Fruit fly (Drosophila melanogaster): ENCODE measurements around the gene Coq8.

Gene Coq8

dm6 chrX:12925426-12926256 is 24.7 kb upstream of the Coq8 start (continued):
- no peak for TF ChIP-seq kni (GFP tag; optimal IDR thresholded peaks at IDR 0.05)
- TF ChIP-seq CG7556 (GFP tag; optimal IDR thresholded peaks at IDR 0.05): peak; percentile 85
- TF ChIP-seq CG6254 (GFP tag; optimal IDR thresholded peaks at IDR 0.05): no peak
- TF ChIP-seq unc-4 (GFP tag; IDR thresholded peaks at IDR 0.05; ENCODE audit: partially characterized antibody): no peak
- no peak for TF ChIP-seq CG33213 (GFP tag; optimal IDR thresholded peaks at IDR 0.05)
- peak; percentile 70; the same call in 2 of the 3 replicates for TF ChIP-seq dysf (GFP tag; IDR thresholded peaks at IDR 0.05)
- TF ChIP-seq grau (tag; optimal IDR thresholded peaks at IDR 0.05): peak; percentile 63
- TF ChIP-seq CG17359 (tag; optimal IDR thresholded peaks at IDR 0.05): peak; percentile 53
- peak; percentile 26; the same call in 1 of the 2 replicates for TF ChIP-seq CG1024 (GFP tag; IDR thresholded peaks at IDR 0.05)
- no peak for TF ChIP-seq HmgD (GFP tag; optimal IDR thresholded peaks at IDR 0.05)
- peak; percentile 72; the same call in 1 of the 2 replicates for TF ChIP-seq stc (GFP tag; IDR thresholded peaks at IDR 0.05)
- TF ChIP-seq CG6272 (GFP tag; IDR thresholded peaks at IDR 0.05): peak; percentile 65; the same call in 1 of the 2 replicates
- peak; percentile 78 for TF ChIP-seq CG6689 (GFP tag; IDR thresholded peaks at IDR 0.05)
- TF ChIP-seq CG12236 (GFP tag; optimal IDR thresholded peaks at IDR 0.05): no peak
- peak; percentile 79 for TF ChIP-seq ken (GFP tag; IDR thresholded peaks at IDR 0.05)
- no peak for TF ChIP-seq CG17802 (tag; optimal IDR thresholded peaks at IDR 0.05)
- no peak for TF ChIP-seq CG2129 (GFP tag; IDR thresholded peaks at IDR 0.05; ENCODE audit: partially characterized antibody)
- TF ChIP-seq wor (GFP tag; IDR thresholded peaks at IDR 0.05): peak; percentile 45; the same call in 1 of the 2 replicates
- TF ChIP-seq CG7372 (GFP tag; IDR thresholded peaks at IDR 0.05): peak; percentile 62; the same call in 1 of the 2 replicates
- TF ChIP-seq caup (GFP tag; optimal IDR thresholded peaks at IDR 0.05; ENCODE audit: severe bottlenecking): peak; percentile 37
- no peak for TF ChIP-seq fu2 (GFP tag; optimal IDR thresholded peaks at IDR 0.05)
- peak; percentile 57; the same call in 1 of the 2 replicates for TF ChIP-seq Rfx (GFP tag; IDR thresholded peaks at IDR 0.05)
- TF ChIP-seq luna (GFP tag; optimal IDR thresholded peaks at IDR 0.05): no peak
- peak; percentile 55 for TF ChIP-seq Oli (tag; optimal IDR thresholded peaks at IDR 0.05)
- no peak for TF ChIP-seq nau (GFP tag; optimal IDR thresholded peaks at IDR 0.05)
- no peak for TF ChIP-seq CG7786 (GFP tag; optimal IDR thresholded peaks at IDR 0.05)
- no peak for TF ChIP-seq CG16779 (GFP tag; IDR thresholded peaks at IDR 0.05)
- peak; percentile 54 for TF ChIP-seq Asciz (GFP tag; optimal IDR thresholded peaks at IDR 0.05)
- TF ChIP-seq Sox102F (GFP tag; optimal IDR thresholded peaks at IDR 0.05): peak; percentile 49
- no peak for TF ChIP-seq Sin3A (optimal IDR thresholded peaks at IDR 0.05)
- TF ChIP-seq pan (optimal IDR thresholded peaks at IDR 0.05): no peak
- peak in 1 of 2 experiments; percentile 81 for TF ChIP-seq pan (GFP tag; optimal IDR thresholded peaks at IDR 0.05 in 1 of 2, IDR thresholded peaks at IDR 0.05 in 1 of 2)
- TF ChIP-seq Myb (GFP tag; optimal IDR thresholded peaks at IDR 0.05): no peak
- TF ChIP-seq Side (GFP tag; optimal IDR thresholded peaks at IDR 0.05): no peak
- TF ChIP-seq CG18764 (GFP tag; optimal IDR thresholded peaks at IDR 0.05): no peak
- TF ChIP-seq Dfd (GFP tag; optimal IDR thresholded peaks at IDR 0.05): no peak
- TF ChIP-seq pros (GFP tag; optimal IDR thresholded peaks at IDR 0.05): no peak
- TF ChIP-seq Lim3 (GFP tag; IDR thresholded peaks at IDR 0.05): no peak
- TF ChIP-seq CG9876 (GFP tag; optimal IDR thresholded peaks at IDR 0.05): no peak
- no peak for TF ChIP-seq Sry-δ (GFP tag; optimal IDR thresholded peaks at IDR 0.05)
- TF ChIP-seq sima (GFP tag; optimal IDR thresholded peaks at IDR 0.05): no peak
- TF ChIP-seq chinmo (GFP tag; IDR thresholded peaks at IDR 0.05; ENCODE audit: partially characterized antibody): 0 out of 4 replicates have a peak, but pooled peaks have one; percentile 48
- peak; percentile 74 for TF ChIP-seq CG2712 (tag; optimal IDR thresholded peaks at IDR 0.05)
- TF ChIP-seq E2f1 (GFP tag; IDR thresholded peaks at IDR 0.05): peak; percentile 86
- peak; percentile 80 for TF ChIP-seq ci (GFP tag; IDR thresholded peaks at IDR 0.05)
- TF ChIP-seq crc (GFP tag; optimal IDR thresholded peaks at IDR 0.05): no peak
- TF ChIP-seq CG11398 (GFP tag; optimal IDR thresholded peaks at IDR 0.05): no peak
- TF ChIP-seq YL-1 (GFP tag; optimal IDR thresholded peaks at IDR 0.05): no peak
- peak; percentile 60 for TF ChIP-seq Hmr (GFP tag; optimal IDR thresholded peaks at IDR 0.05)

Data from whole organism, embryonic.